Worm (Caenorhabditis elegans) whole organism, L2 larva: ENCODE data around the gene F46H5.2.

Experiments
- ama-1 ChIP-seq: fragments of 150-350 bp; optimal IDR thresholded peaks from 2 replicates; lab custom pipeline; 2018; ENCODE audit warnings: inconsistent platforms
- elt-3 ChIP-seq: sonication (generic microtip); optimal IDR thresholded peaks from 2 replicates; lab custom pipeline; 2017; ENCODE audit warnings: missing biosample characterization, missing genetic modification characterization
- mbf-1 ChIP-seq: sonication (generic microtip); optimal IDR thresholded peaks from 2 replicates; lab custom pipeline; 2017; ENCODE audit warnings: missing biosample characterization, missing genetic modification characterization
- nhr-23 ChIP-seq: fragments of 150-350 bp; optimal IDR thresholded peaks from 2 replicates; lab custom pipeline; 2014; ENCODE audit warnings: missing biosample characterization, missing genetic modification reagents, missing genetic modification characterization
- snpc-4 ChIP-seq: fragments of 150-350 bp; optimal IDR thresholded peaks from 2 replicates; lab custom pipeline; 2014; ENCODE audit warnings: missing biosample characterization, missing genetic modification characterization
- unc-39 ChIP-seq: fragments of 150-350 bp; optimal IDR thresholded peaks from 2 replicates; lab custom pipeline; 2014; ENCODE audit warnings: missing biosample characterization, missing genetic modification characterization
- zag-1 ChIP-seq: fragments of 150-350 bp; optimal IDR thresholded peaks from 2 replicates; lab custom pipeline; 2014; ENCODE audit warnings: missing biosample characterization, missing genetic modification characterization

DNA sequence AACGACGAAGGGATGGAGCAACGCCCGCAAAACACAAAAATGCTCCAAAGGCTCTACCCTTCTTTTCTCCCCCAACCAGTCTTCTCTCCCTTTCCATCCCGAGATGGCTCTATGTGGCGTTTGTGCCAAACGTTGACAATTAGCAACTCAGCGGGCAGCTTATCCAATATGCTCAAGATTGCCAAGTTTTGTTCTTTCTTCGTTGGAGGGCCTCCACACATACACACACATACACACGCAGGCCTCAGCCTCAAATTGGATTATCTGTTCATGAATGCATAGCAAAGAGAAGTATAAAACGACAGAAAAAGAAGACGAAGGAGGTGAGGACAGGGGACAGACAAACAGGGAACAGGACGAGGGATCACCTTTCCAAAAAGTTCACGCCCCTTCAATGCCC lies 15.9 kb downstream of the F46H5.2 start:
- TF ChIP-seq unc-39 (tag; lab: Kevin White, UChicago): no peak
- no peak for TF ChIP-seq elt-3 (tag; lab: Kevin White, UChicago)
- no peak for TF ChIP-seq mbf-1 (tag; lab: Kevin White, UChicago)
- TF ChIP-seq snpc-4 (tag; lab: Kevin White, UChicago): no peak
- TF ChIP-seq ama-1 (lab: Kevin White, UChicago): no peak
- no peak for TF ChIP-seq nhr-23
- no peak for TF ChIP-seq zag-1 (tag; lab: Kevin White, UChicago)
